Worm (Caenorhabditis elegans) whole organism, L1 larva: Measurements from ENCODE around the gene ttn-1.
A peak's percentile ranks its signal among the peaks of the same experiment; 100 is the strongest.

ENCODE experiments used
- C16A3.4 ChIP-seq: fragments of 150-350 bp; optimal IDR thresholded peaks from 2 replicates; lab custom pipeline; 2014; ENCODE audit warnings: missing biosample characterization, missing genetic modification characterization
- C34B4.2 ChIP-seq: sonication (generic microtip); optimal IDR thresholded peaks from 2 replicates; lab custom pipeline; 2017; ENCODE audit warnings: mild to moderate bottlenecking, missing genetic modification characterization, missing compliant biosample characterization
- Y116A8C.19 ChIP-seq: sonication (generic microtip); optimal IDR thresholded peaks from 2 replicates; lab custom pipeline; 2016; ENCODE audit warnings: missing compliant biosample characterization, missing genetic modification characterization, borderline replicate concordance
- aha-1 ChIP-seq: fragments of 150-350 bp; optimal IDR thresholded peaks from 2 replicates; lab custom pipeline; 2014; ENCODE audit warnings: missing biosample characterization, missing genetic modification characterization
- aly-2 ChIP-seq: fragments of 150-350 bp; optimal IDR thresholded peaks from 2 replicates; lab custom pipeline; 2014; ENCODE audit warnings: missing biosample characterization, missing genetic modification characterization
- blmp-1 ChIP-seq: fragments of 150-350 bp; optimal IDR thresholded peaks from 2 replicates; lab custom pipeline; 2014; ENCODE audit warnings: missing biosample characterization, missing genetic modification characterization
- ceh-63 ChIP-seq: fragments of 200-800 bp; sonication (Bioruptor generic); optimal IDR thresholded peaks from 2 replicates; lab custom pipeline; 2018; ENCODE audit warnings: mild to moderate bottlenecking, missing genetic modification characterization, missing compliant biosample characterization
- ceh-8 ChIP-seq: fragments of 200-800 bp; sonication (Bioruptor generic); optimal IDR thresholded peaks from 2 replicates; lab custom pipeline; 2018; ENCODE audit warnings: mild to moderate bottlenecking, missing genetic modification characterization, moderate library complexity, missing compliant biosample characterization
- ceh-82 ChIP-seq, 3 experiments: fragments of 150-350 bp in 1 of 3; sonication (generic microtip) in 2 of 3; optimal IDR thresholded peaks; 2 replicates each; lab custom pipeline; 2014 to 2017; ENCODE audit warnings: missing biosample characterization in 3 of 3, missing genetic modification characterization in 3 of 3
- ceh-88 ChIP-seq: fragments of 200-800 bp; sonication (Bioruptor generic); IDR thresholded peaks from 2 replicates; pipeline ENCODE4 v1.3.6; 2022; ENCODE audit warnings: missing genetic modification characterization, missing compliant biosample characterization
- dpl-1 ChIP-seq, 3 experiments: fragments of 150-350 bp in 2 of 3; sonication (generic microtip) in 1 of 3; optimal IDR thresholded peaks; 2 replicates each; lab custom pipeline; 2014 to 2017; ENCODE audit warnings: missing biosample characterization in 3 of 3, missing genetic modification characterization in 3 of 3, missing genetic modification reagents in 3 of 3
- dsc-1 ChIP-seq: sonication (generic microtip); optimal IDR thresholded peaks from 2 replicates; lab custom pipeline; 2016; ENCODE audit warnings: mild to moderate bottlenecking, missing genetic modification characterization, missing compliant biosample characterization
- efl-1 ChIP-seq, 4 experiments: fragments of 150-350 bp; optimal IDR thresholded peaks in 3 of 4; peaks in 1 of 4; 1 replicate in 1 of 4; 2 replicates in 3 of 4; lab custom pipeline; 2014; ENCODE audit warnings: missing biosample characterization in 2 of 4, missing genetic modification characterization in 2 of 4, missing genetic modification reagents in 2 of 4
- efl-3 ChIP-seq: fragments of 200-800 bp; sonication (Bioruptor generic); optimal IDR thresholded peaks from 2 replicates; lab custom pipeline; 2018; ENCODE audit warnings: mild to moderate bottlenecking, missing genetic modification characterization, missing compliant biosample characterization
- egl-13 ChIP-seq: sonication (generic microtip); optimal IDR thresholded peaks from 2 replicates; lab custom pipeline; 2016; ENCODE audit warnings: missing genotype, missing genetic modification reagents, missing genetic modification characterization, missing compliant biosample characterization
- egl-27 ChIP-seq, 2 experiments: fragments of 150-350 bp in 1 of 2; sonication (generic microtip); optimal IDR thresholded peaks; 3 replicates each; lab custom pipeline; 2017 to 2018; ENCODE audit warnings: missing biosample characterization in 2 of 2, missing genetic modification characterization in 2 of 2, missing genetic modification reagents in 2 of 2
- elt-2 ChIP-seq: sonication (generic microtip); optimal IDR thresholded peaks from 2 replicates; lab custom pipeline; 2016; ENCODE audit warnings: missing genetic modification characterization, mild to moderate bottlenecking, inconsistent platforms, missing compliant biosample characterization, missing genetic modification reagents
- elt-3 ChIP-seq, 6 experiments: fragments of 150-350 bp in 1 of 6; sonication (generic microtip); optimal IDR thresholded peaks; 2 replicates each; lab custom pipeline; 2017 to 2018; ENCODE audit warnings: missing biosample characterization in 6 of 6, missing genetic modification characterization in 6 of 6, inconsistent platforms in 1 of 6
- grh-1 ChIP-seq: fragments of 200-800 bp; sonication (Bioruptor generic); IDR thresholded peaks from 2 replicates; pipeline ENCODE4 v1.3.6; 2022; ENCODE audit warnings: missing genetic modification reagents, missing genetic modification characterization, missing compliant biosample characterization
- hlh-4 ChIP-seq: sonication (generic microtip); optimal IDR thresholded peaks from 2 replicates; lab custom pipeline; 2016; ENCODE audit warnings: mild to moderate bottlenecking, missing genetic modification characterization, missing compliant biosample characterization
- hpl-2 ChIP-seq: fragments of 150-350 bp; optimal IDR thresholded peaks from 2 replicates; lab custom pipeline; 2014; ENCODE audit warnings: missing biosample characterization, missing genetic modification reagents, missing genetic modification characterization
- jun-1 ChIP-seq: fragments of 150-350 bp; optimal IDR thresholded peaks from 2 replicates; lab custom pipeline; 2014; ENCODE audit warnings: missing biosample characterization, missing genetic modification reagents, missing genetic modification characterization
- lin-13 ChIP-seq: fragments of 150-350 bp; optimal IDR thresholded peaks from 2 replicates; lab custom pipeline; 2014; ENCODE audit warnings: missing biosample characterization, missing genetic modification reagents, missing genetic modification characterization
- lin-14 ChIP-seq: fragments of 200-800 bp; sonication (Bioruptor generic); optimal IDR thresholded peaks from 2 replicates; lab custom pipeline; 2018; ENCODE audit warnings: mild to moderate bottlenecking, missing genetic modification characterization, moderate library complexity, missing compliant biosample characterization
- lin-15B ChIP-seq: fragments of 150-350 bp; sonication (generic microtip); optimal IDR thresholded peaks from 3 replicates; lab custom pipeline; 2014; ENCODE audit warnings: missing biosample characterization, missing genetic modification characterization
- lin-35 ChIP-seq, 2 experiments: fragments of 150-350 bp; optimal IDR thresholded peaks; 2 replicates each; lab custom pipeline; 2014; ENCODE audit warnings: missing biosample characterization in 2 of 2, missing genetic modification characterization in 2 of 2, missing genetic modification reagents in 2 of 2
- lin-39 ChIP-seq: fragments of 150-350 bp; optimal IDR thresholded peaks from 2 replicates; lab custom pipeline; 2014; ENCODE audit warnings: missing biosample characterization, missing genetic modification reagents, missing genetic modification characterization
- lir-3 ChIP-seq: sonication (generic microtip); optimal IDR thresholded peaks from 2 replicates; lab custom pipeline; 2016; ENCODE audit warnings: mild to moderate bottlenecking, missing genetic modification characterization, moderate library complexity, missing compliant biosample characterization; ENCODE audit not compliant: poor library complexity
- lsy-2 ChIP-seq, 2 experiments: fragments of 150-350 bp; optimal IDR thresholded peaks; 2 replicates each; lab custom pipeline; 2014; ENCODE audit warnings: missing biosample characterization in 2 of 2, missing genetic modification characterization in 2 of 2
- mdl-1 ChIP-seq, 2 experiments: fragments of 150-350 bp; optimal IDR thresholded peaks; 2 replicates each; lab custom pipeline; 2014 to 2017; ENCODE audit warnings: missing biosample characterization in 2 of 2, missing genetic modification characterization in 2 of 2, inconsistent platforms in 1 of 2
- mep-1 ChIP-seq: fragments of 150-350 bp; optimal IDR thresholded peaks from 2 replicates; lab custom pipeline; 2014; ENCODE audit warnings: missing biosample characterization, missing genetic modification characterization
- nhr-19 ChIP-seq: fragments of 200-800 bp; sonication (Bioruptor generic); conservative IDR thresholded peaks from 2 replicates; pipeline ENCODE4 v1.3.6; 2022; ENCODE audit warnings: missing genetic modification characterization, missing compliant biosample characterization
- nhr-20 ChIP-seq: sonication (generic microtip); optimal IDR thresholded peaks from 2 replicates; lab custom pipeline; 2016; ENCODE audit warnings: mild to moderate bottlenecking, missing genetic modification characterization, missing compliant biosample characterization
- nhr-28 ChIP-seq: fragments of 150-350 bp; optimal IDR thresholded peaks from 2 replicates; lab custom pipeline; 2014; ENCODE audit warnings: missing biosample characterization, missing genetic modification characterization
- nhr-47 ChIP-seq: sonication (generic microtip); optimal IDR thresholded peaks from 2 replicates; lab custom pipeline; 2016; ENCODE audit warnings: mild to moderate bottlenecking, missing genetic modification characterization, moderate library complexity, missing compliant biosample characterization
- nhr-71 ChIP-seq: sonication (generic microtip); optimal IDR thresholded peaks from 2 replicates; lab custom pipeline; 2016; ENCODE audit warnings: mild to moderate bottlenecking, missing genetic modification characterization, moderate library complexity, missing compliant biosample characterization
- nhr-85 ChIP-seq: sonication (generic microtip); peaks from one replicate; lab custom pipeline; 2016; ENCODE audit warnings: missing genetic modification characterization, inconsistent platforms, missing compliant biosample characterization
- nhr-90 ChIP-seq: sonication (generic microtip); optimal IDR thresholded peaks from 2 replicates; lab custom pipeline; 2016; ENCODE audit warnings: mild to moderate bottlenecking, missing genetic modification characterization, missing compliant biosample characterization; ENCODE audit not compliant: poor library complexity
- pqm-1 ChIP-seq: sonication (generic microtip); optimal IDR thresholded peaks from 3 replicates; lab custom pipeline; 2017; ENCODE audit warnings: missing biosample characterization, missing genetic modification characterization
- rnt-1 ChIP-seq: sonication (generic microtip); optimal IDR thresholded peaks from 2 replicates; lab custom pipeline; 2016; ENCODE audit warnings: mild to moderate bottlenecking, missing genetic modification characterization, moderate library complexity, missing compliant biosample characterization
- snu-23 ChIP-seq: sonication (generic microtip); optimal IDR thresholded peaks from 2 replicates; lab custom pipeline; 2016; ENCODE audit warnings: missing genetic modification characterization, missing compliant biosample characterization
- sox-4 ChIP-seq: sonication (generic microtip); optimal IDR thresholded peaks from 2 replicates; lab custom pipeline; 2016; ENCODE audit warnings: missing genetic modification characterization, missing compliant biosample characterization
- sptf-1 ChIP-seq: fragments of 150-350 bp; optimal IDR thresholded peaks from 2 replicates; lab custom pipeline; 2014; ENCODE audit warnings: missing biosample characterization, missing genetic modification characterization
- swsn-7 ChIP-seq: sonication (generic microtip); optimal IDR thresholded peaks from 2 replicates; lab custom pipeline; 2016; ENCODE audit warnings: missing genetic modification characterization, missing compliant biosample characterization
- tbx-2 ChIP-seq: sonication (generic microtip); optimal IDR thresholded peaks from 2 replicates; lab custom pipeline; 2016; ENCODE audit warnings: missing genetic modification characterization, missing compliant biosample characterization
- tlp-1 ChIP-seq: fragments of 150-350 bp; optimal IDR thresholded peaks from 2 replicates; lab custom pipeline; 2014; ENCODE audit warnings: missing biosample characterization, missing genetic modification characterization
- unc-130 ChIP-seq: fragments of 150-350 bp; optimal IDR thresholded peaks from 2 replicates; lab custom pipeline; 2017; ENCODE audit warnings: missing biosample characterization, missing genetic modification characterization, inconsistent platforms
- unc-30 ChIP-seq: sonication (generic microtip); optimal IDR thresholded peaks from 2 replicates; lab custom pipeline; 2017; ENCODE audit warnings: missing biosample characterization, missing genetic modification characterization
- unc-98 ChIP-seq: fragments of 200-800 bp; sonication (Bioruptor generic); IDR thresholded peaks from 2 replicates; pipeline ENCODE4 v1.3.6; 2022; ENCODE audit warnings: missing genetic modification characterization, missing compliant biosample characterization
- xbp-1 ChIP-seq: sonication (generic microtip); optimal IDR thresholded peaks from 2 replicates; lab custom pipeline; 2016; ENCODE audit warnings: missing genetic modification characterization, missing compliant biosample characterization
- zag-1 ChIP-seq: fragments of 150-350 bp; optimal IDR thresholded peaks from 2 replicates; lab custom pipeline; 2014; ENCODE audit warnings: missing biosample characterization, missing genetic modification characterization

Gene ttn-1

DNA sequence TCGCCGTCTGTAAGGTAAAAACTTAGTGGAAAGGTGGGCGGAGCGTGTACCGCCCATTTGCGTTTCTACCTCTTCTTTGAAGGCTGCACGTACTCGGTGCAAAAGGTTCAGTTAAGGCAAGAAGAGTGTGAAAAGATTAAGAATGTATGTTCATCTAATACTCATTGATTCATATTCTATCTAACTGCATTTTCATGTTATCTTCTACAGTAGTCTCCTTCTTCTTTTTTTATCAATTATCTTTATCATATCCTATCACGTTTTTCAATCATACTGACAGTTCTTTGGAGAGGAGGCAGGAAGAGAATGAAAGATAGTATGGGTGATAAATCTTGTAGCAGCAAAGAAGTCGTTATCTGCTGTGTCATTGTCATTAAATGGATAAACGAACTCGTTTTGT, 45.0 kb upstream of the ttn-1 start:
- TF ChIP-seq efl-3 (GFP tag; lab: Kevin White, UChicago) (no peak), lin-14 (GFP tag; lab: Kevin White, UChicago) (peak; percentile 78), hlh-4 (tag; lab: Kevin White, UChicago) (no peak), rnt-1 (tag; lab: Kevin White, UChicago) (no peak), mep-1 (tag; lab: Kevin White, UChicago) (peak; percentile 36), elt-3 (tag; optimal IDR thresholded peaks at IDR 0.05; lab: Kevin White, UChicago) (peak; percentile 1 to 97 (median 86)), nhr-47 (tag; lab: Kevin White, UChicago) (peak; percentile 65), ceh-63 (GFP tag; lab: Kevin White, UChicago) (no peak), sptf-1 (tag; lab: Kevin White, UChicago) (no peak), aha-1 (peak; percentile 43), blmp-1 (peak; percentile 65), sox-4 (peak; percentile 40), hpl-2 (GFP tag; lab: Kevin White, UChicago) (no peak), egl-27 (tag; optimal IDR thresholded peaks at IDR 0.05; lab: Kevin White, UChicago) (peak in 1 of 2 experiments; percentile 61), ceh-88 (GFP tag; lab: Robert Waterston, UW) (no peak), efl-1 (optimal IDR thresholded peaks at IDR 0.05; lab: Kevin White, UChicago) (peak in 1 of 2 experiments; percentile 7), efl-1 (GFP tag; optimal IDR thresholded peaks at IDR 0.05 in 1 of 2; lab: Kevin White, UChicago) (no peak), C16A3.4 (peak; percentile 34), nhr-28 (tag; lab: Kevin White, UChicago) (no peak), grh-1 (GFP tag; lab: Robert Waterston, UW) (peak; percentile 47; the same call in 1 of the 2 replicates), lin-15B (no peak), tbx-2 (tag; lab: Kevin White, UChicago) (peak; percentile 50), egl-13 (no peak), jun-1 (tag; lab: Kevin White, UChicago) (no peak), snu-23 (GFP tag; lab: Kevin White, UChicago) (peak; percentile 59), tlp-1 (tag; lab: Kevin White, UChicago) (no peak), lin-35 (GFP tag; optimal IDR thresholded peaks at IDR 0.05; lab: Kevin White, UChicago) (peak in 1 of 2 experiments; percentile 70), nhr-85 (tag; lab: Kevin White, UChicago) (peak; percentile 98), nhr-20 (tag; lab: Kevin White, UChicago) (peak; percentile 87), nhr-90 (tag; lab: Kevin White, UChicago) (peak; percentile 75), nhr-71 (peak; percentile 82), aly-2 (tag; lab: Kevin White, UChicago) (no peak), elt-2 (tag; lab: Kevin White, UChicago) (peak; percentile 74), lin-39 (tag; lab: Kevin White, UChicago) (no peak), lin-13 (peak; percentile 2), mdl-1 (tag; optimal IDR thresholded peaks at IDR 0.05; lab: Kevin White, UChicago) (peak in 1 of 2 experiments; percentile 44), zag-1 (no peak), unc-30 (no peak), xbp-1 (tag; lab: Kevin White, UChicago) (no peak), ceh-8 (GFP tag; lab: Kevin White, UChicago) (no peak), lir-3 (tag; lab: Kevin White, UChicago) (peak; percentile 21), pqm-1 (tag; lab: Kevin White, UChicago) (no peak), dsc-1 (tag; lab: Kevin White, UChicago) (no peak), ceh-82 (tag; optimal IDR thresholded peaks at IDR 0.05; lab: Kevin White, UChicago) (no peak), nhr-19 (GFP tag; lab: Robert Waterston, UW) (peak; percentile 73), dpl-1 (GFP tag; optimal IDR thresholded peaks at IDR 0.05; lab: Kevin White, UChicago) (no peak), unc-98 (GFP tag; lab: Robert Waterston, UW) (no peak), Y116A8C.19 (tag; lab: Kevin White, UChicago) (no peak), C34B4.2 (tag; lab: Kevin White, UChicago) (no peak), swsn-7 (tag; lab: Kevin White, UChicago) (no peak), unc-130 (tag; lab: Kevin White, UChicago) (peak; percentile 64), lsy-2 (tag; optimal IDR thresholded peaks at IDR 0.05; lab: Kevin White, UChicago) (peak; percentile 65 to 81)
